Worm (Caenorhabditis elegans): ENCODE data around the gene mec-18.

- no peak for TF ChIP-seq lin-15B (tag; optimal IDR thresholded peaks at IDR 0.05)
- TF ChIP-seq jun-1 (tag; optimal IDR thresholded peaks at IDR 0.05), result no peak
- TF ChIP-seq ama-1 (optimal IDR thresholded peaks at IDR 0.05), result no peak
- TF ChIP-seq nhr-76 (tag; optimal IDR thresholded peaks at IDR 0.05), result no peak
- TF ChIP-seq unc-86 (tag; optimal IDR thresholded peaks at IDR 0.05), result no peak
- TF ChIP-seq nhr-19 (GFP tag; conservative IDR thresholded peaks at IDR 0.05), result no peak
- no peak for TF ChIP-seq fos-1 (tag; optimal IDR thresholded peaks at IDR 0.05)
Measured at ce11 chrX:4274116-4274515, at the start of gene mec-18.

Measured in whole organism, L1 larva.